Fruit fly (Drosophila melanogaster) whole organism, embryonic: ENCODE data around the gene CG7296.

Experiments used
- Awh ChIP-seq: fragments of 200-800 bp; sonication (Bioruptor generic); IDR thresholded peaks from 2 replicates; pipeline ENCODE4, ENCODE4 v1.3.6; 2022; ENCODE audit warnings: missing biosample characterization, missing genetic modification characterization
- CG12104 ChIP-seq: fragments of 200-800 bp; sonication (Bioruptor generic); optimal IDR thresholded peaks from 3 replicates; lab custom pipeline; 2016; ENCODE audit warnings: missing biosample characterization, missing genetic modification characterization
- CG18764 ChIP-seq: fragments of 200-800 bp; sonication (Bioruptor generic); optimal IDR thresholded peaks from 3 replicates; lab custom pipeline; 2016; ENCODE audit warnings: missing biosample characterization, missing genetic modification characterization
- CkIIα-i1 ChIP-seq: fragments of 200-800 bp; sonication (Bioruptor generic); IDR thresholded peaks from 2 replicates; pipeline ENCODE4 v1.3.6; 2022; ENCODE audit warnings: missing biosample characterization, missing genetic modification characterization
- Dbx ChIP-seq: fragments of 200-800 bp; sonication (Bioruptor generic); IDR thresholded peaks from 3 replicates; pipeline ENCODE4 v1.3.6; 2022; ENCODE audit warnings: missing biosample characterization, missing genetic modification characterization
- Dref ChIP-seq: fragments of 200-800 bp; sonication (Bioruptor generic); IDR thresholded peaks from 2 replicates; pipeline ENCODE4 v1.3.6; 2022; ENCODE audit warnings: missing biosample characterization, missing genetic modification characterization
- Fer1 ChIP-seq: fragments of 200-800 bp; sonication (Bioruptor generic); optimal IDR thresholded peaks from 2 replicates; lab custom pipeline; 2017; ENCODE audit warnings: missing biosample characterization, mild to moderate bottlenecking, missing genetic modification characterization
- Hsf ChIP-seq: fragments of 200-800 bp; sonication (Bioruptor generic); optimal IDR thresholded peaks from 3 replicates; lab custom pipeline; 2016; ENCODE audit warnings: missing biosample characterization, missing genetic modification characterization
- knrl ChIP-seq: fragments of 200-800 bp; sonication (Bioruptor generic); IDR thresholded peaks from 3 replicates; pipeline ENCODE4 v1.3.6; 2022; ENCODE audit warnings: missing biosample characterization, missing genetic modification characterization; ENCODE audit not compliant: partially characterized antibody

dm6 chr2L:10687009-10687793 lies at the start of gene CG7296:
- no peak for TF ChIP-seq knrl (GFP tag; lab: Robert Waterston, UW)
- no peak for TF ChIP-seq Dref (GFP tag; lab: Robert Waterston, UW)
- TF ChIP-seq CG12104 (GFP tag; lab: Kevin White, UChicago), result no peak
- TF ChIP-seq Dbx (GFP tag; lab: Robert Waterston, UW), result no peak
- no peak for TF ChIP-seq Fer1 (GFP tag; lab: Kevin White, UChicago)
- no peak for TF ChIP-seq Hsf (GFP tag; lab: Kevin White, UChicago)
- TF ChIP-seq Awh (GFP tag; lab: Robert Waterston, UW), result peak; percentile 90
- no peak for TF ChIP-seq CkIIα-i1 (GFP tag; lab: Robert Waterston, UW)
- no peak for TF ChIP-seq CG18764 (GFP tag; lab: Kevin White, UChicago)
